Worm (Caenorhabditis elegans): ENCODE measurements around the gene D2062.13.

- TF ChIP-seq unc-39 (tag; optimal IDR thresholded peaks at IDR 0.05) (no peak), hlh-11 (tag; optimal IDR thresholded peaks at IDR 0.05) (peak; percentile 57), nhr-102 (tag; optimal IDR thresholded peaks at IDR 0.05) (peak; percentile 73), lim-7 (GFP tag; IDR thresholded peaks at IDR 0.05) (no peak), pha-4 (GFP tag; IDR thresholded peaks at IDR 0.05) (no peak), pha-4 (tag; optimal IDR thresholded peaks at IDR 0.05) (no peak), zag-1 (tag; optimal IDR thresholded peaks at IDR 0.05) (no peak), lsy-2 (tag; optimal IDR thresholded peaks at IDR 0.05) (peak in 1 of 2 experiments; percentile 75), jun-1 (tag; optimal IDR thresholded peaks at IDR 0.05) (no peak), ctbp-1 (GFP tag; IDR thresholded peaks at IDR 0.05) (no peak)
These were observed 25.4 kb upstream of the D2062.13 start, which contains the start of the genes F33H12.7 and sri-39 for ce11 chrII:2586861-2587554.
